Worm (Caenorhabditis elegans) whole organism, mixed stage, embryonic: ENCODE measurements around the gene str-244.

Experiments
- cnd-1 ChIP-seq: fragments of 200-800 bp; sonication (Bioruptor generic); optimal IDR thresholded peaks from 2 replicates; lab custom pipeline; 2018; ENCODE audit warnings: mild to moderate bottlenecking, missing genetic modification characterization, missing compliant biosample characterization
- elt-3 ChIP-seq: fragments of 150-350 bp; optimal IDR thresholded peaks from 2 replicates; lab custom pipeline; 2014; ENCODE audit warnings: missing biosample characterization, missing genetic modification characterization
- flh-1 ChIP-seq: fragments of 200-800 bp; sonication (Bioruptor generic); optimal IDR thresholded peaks from 2 replicates; lab custom pipeline; 2018; ENCODE audit warnings: mild to moderate bottlenecking, missing genetic modification characterization, moderate library complexity, missing compliant biosample characterization
- lin-13 ChIP-seq: fragments of 150-350 bp; optimal IDR thresholded peaks from 2 replicates; lab custom pipeline; 2014; ENCODE audit warnings: missing biosample characterization, missing genetic modification characterization
- lin-32 ChIP-seq: fragments of 200-800 bp; sonication (Bioruptor generic); optimal IDR thresholded peaks from 2 replicates; lab custom pipeline; 2018; ENCODE audit warnings: mild to moderate bottlenecking, missing genetic modification characterization, missing compliant biosample characterization
- mep-1 ChIP-seq: fragments of 150-350 bp; optimal IDR thresholded peaks from 2 replicates; lab custom pipeline; 2017; ENCODE audit warnings: missing biosample characterization, missing genetic modification reagents, missing genetic modification characterization, inconsistent platforms
- nhr-12 ChIP-seq: fragments of 150-350 bp; optimal IDR thresholded peaks from 2 replicates; lab custom pipeline; 2014; ENCODE audit warnings: missing biosample characterization, missing genetic modification characterization
- nhr-28 ChIP-seq: fragments of 150-350 bp; optimal IDR thresholded peaks from 2 replicates; lab custom pipeline; 2014; ENCODE audit warnings: missing biosample characterization, missing genetic modification characterization
- snpc-4 ChIP-seq: fragments of 150-350 bp; optimal IDR thresholded peaks from 2 replicates; lab custom pipeline; 2014; ENCODE audit warnings: missing biosample characterization, missing genetic modification characterization
- unc-39 ChIP-seq: fragments of 150-350 bp; optimal IDR thresholded peaks from 2 replicates; lab custom pipeline; 2014; ENCODE audit warnings: missing biosample characterization, missing genetic modification characterization
- unc-62 ChIP-seq: fragments of 150-350 bp; optimal IDR thresholded peaks from 2 replicates; lab custom pipeline; 2014; ENCODE audit warnings: missing biosample characterization, missing genetic modification reagents, missing genetic modification characterization
- ztf-11 ChIP-seq: fragments of 150-350 bp; optimal IDR thresholded peaks from 2 replicates; lab custom pipeline; 2014; ENCODE audit warnings: missing biosample characterization, missing genetic modification characterization

DNA sequence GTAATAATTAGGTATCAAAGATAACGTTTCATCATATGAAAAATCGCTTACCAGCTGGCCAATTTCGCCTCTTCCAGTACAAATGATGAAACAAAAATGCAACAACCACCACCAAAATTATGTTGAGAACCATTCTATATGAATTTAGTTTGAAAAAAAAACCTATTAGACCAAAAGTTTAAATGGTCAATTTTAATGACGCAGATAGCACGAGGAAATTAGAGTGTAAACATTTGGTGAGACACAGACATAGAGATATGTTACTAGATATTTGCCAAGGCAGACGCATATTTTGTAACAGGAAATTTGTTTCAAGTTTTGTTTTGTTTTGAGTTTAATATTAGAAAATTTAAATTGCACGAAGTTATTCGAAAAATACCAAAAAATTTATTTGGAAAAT, 35.5 kb upstream of the str-244 start, which contains the start of gene cyp-33C9:
- TF ChIP-seq ztf-11 (tag; lab: Kevin White, UChicago) (no peak), lin-32 (GFP tag; lab: Kevin White, UChicago) (no peak), nhr-12 (tag; lab: Kevin White, UChicago) (no peak), nhr-28 (tag; lab: Kevin White, UChicago) (no peak), snpc-4 (no peak), flh-1 (GFP tag; lab: Kevin White, UChicago) (no peak), cnd-1 (tag; lab: Kevin White, UChicago) (no peak), unc-39 (no peak), mep-1 (tag; lab: Kevin White, UChicago) (no peak), unc-62 (no peak), lin-13 (tag; lab: Kevin White, UChicago) (no peak), elt-3 (tag; lab: Kevin White, UChicago) (no peak)
